Worm (Caenorhabditis elegans): Measurements from ENCODE around the gene Y54G2A.45.
A peak's percentile ranks its signal among the peaks of the same experiment; 100 is the strongest.

The Y54G2A.45 gene

ce11 chrIV:2838308-2838707 is 32.7 kb downstream of the Y54G2A.45 start, which contains the start of gene Y54G2A.7:
Gene Y54G2A.7 (plus strand): TSS chrIV:2838608.
- peak; percentile 13 for TF ChIP-seq nhr-80 (tag; optimal IDR thresholded peaks at IDR 0.05)
- no peak for TF ChIP-seq nfya-2 (GFP tag; IDR thresholded peaks at IDR 0.05)

- TF ChIP-seq F23B12.7 (tag; optimal IDR thresholded peaks at IDR 0.05; ENCODE audit: insufficient read depth) (no peak), nhr-80 (tag; optimal IDR thresholded peaks at IDR 0.05) (peak; percentile 62)
Observed at ce11 chrIV:2841260-2841659, 35.6 kb downstream of the Y54G2A.45 start, which contains the start of gene clec-83. Gene clec-83 (minus strand): TSS chrIV:2841472.

- no peak for TF ChIP-seq aptf-3 (GFP tag; IDR thresholded peaks at IDR 0.05)
- TF ChIP-seq snpc-4 (GFP tag; optimal IDR thresholded peaks at IDR 0.05) = no peak
- TF ChIP-seq snpc-4 (tag; optimal IDR thresholded peaks at IDR 0.05) = no peak
Observed at ce11 chrIV:2842162-2842561, 36.5 kb downstream of the Y54G2A.45 start, which contains the start of gene clec-84. Gene clec-84 (plus strand): TSS chrIV:2842462.

- no peak for TF ChIP-seq lsy-27 (tag; optimal IDR thresholded peaks at IDR 0.05; ENCODE audit: borderline replicate concordance, insufficient read depth)
- TF ChIP-seq mxl-1 (tag; optimal IDR thresholded peaks at IDR 0.05) = no peak
Observed at ce11 chrIV:2843882-2844281, 38.2 kb downstream of the Y54G2A.45 start, which contains the start of gene Y54G2A.15. Gene Y54G2A.15 (minus strand): TSS chrIV:2843982.

ce11 chrIV:2846264-2846663 is 40.6 kb downstream of the Y54G2A.45 start, which contains the start of gene Y54G2A.40:
Gene Y54G2A.40 (plus strand): TSS chrIV:2846476.
- peak; percentile 6 for TF ChIP-seq nhr-80 (tag; optimal IDR thresholded peaks at IDR 0.05)
- no peak for TF ChIP-seq ztf-25 (GFP tag; IDR thresholded peaks at IDR 0.05)
- no peak for TF ChIP-seq nhr-179 (tag; optimal IDR thresholded peaks at IDR 0.05)
- TF ChIP-seq rpc-1 (optimal IDR thresholded peaks at IDR 0.05) = no peak
- TF ChIP-seq rpc-1 (tag; optimal IDR thresholded peaks at IDR 0.05) = no peak
- no peak for TF ChIP-seq ceh-100 (GFP tag; IDR thresholded peaks at IDR 0.05)
- no peak for TF ChIP-seq hlh-26 (GFP tag; conservative IDR thresholded peaks at IDR 0.05)
- no peak for TF ChIP-seq fkh-3 (tag; optimal IDR thresholded peaks at IDR 0.05)
- no peak for TF ChIP-seq akir-1 (GFP tag; optimal IDR thresholded peaks at IDR 0.05)
- no peak for TF ChIP-seq bed-2 (GFP tag; IDR thresholded peaks at IDR 0.05)
- peak; percentile 55 for TF ChIP-seq attf-5 (GFP tag; optimal IDR thresholded peaks at IDR 0.05)
- no peak for TF ChIP-seq ekl-4 (GFP tag; IDR thresholded peaks at IDR 0.05)
- no peak for TF ChIP-seq B0261.1 (tag; optimal IDR thresholded peaks at IDR 0.05)
- TF ChIP-seq Y95B8A.8 (GFP tag; IDR thresholded peaks at IDR 0.05) = no peak
- TF ChIP-seq hmg-20 (GFP tag; IDR thresholded peaks at IDR 0.05) = no peak
- TF ChIP-seq ztf-26 (tag; optimal IDR thresholded peaks at IDR 0.05) = no peak
- TF ChIP-seq F23B12.7 (tag; optimal IDR thresholded peaks at IDR 0.05; ENCODE audit: insufficient read depth) = no peak
- no peak for TF ChIP-seq aptf-3 (GFP tag; IDR thresholded peaks at IDR 0.05)
- peak; percentile 58 for TF ChIP-seq hmg-1.2 (GFP tag; IDR thresholded peaks at IDR 0.05)

ce11 chrIV:2849269-2849668 is 43.6 kb downstream of the Y54G2A.45 start:
- TF ChIP-seq bed-1 (GFP tag; IDR thresholded peaks at IDR 0.05) = no peak
- no peak for TF ChIP-seq ceh-27 (GFP tag; optimal IDR thresholded peaks at IDR 0.05)
- no peak for TF ChIP-seq Y56A3A.18 (GFP tag; IDR thresholded peaks at IDR 0.05)
- no peak for TF ChIP-seq F37B4.10 (GFP tag; IDR thresholded peaks at IDR 0.05)
- TF ChIP-seq cebp-2 (GFP tag; IDR thresholded peaks at IDR 0.05) = 0 out of 2 replicates have a peak, but pooled peaks have one; percentile 26
- no peak for TF ChIP-seq madf-8 (GFP tag; conservative IDR thresholded peaks at IDR 0.05)
- TF ChIP-seq F49E8.2 (tag; optimal IDR thresholded peaks at IDR 0.05; ENCODE audit: insufficient read depth) = no peak
- no peak for TF ChIP-seq F22D6.2 (tag; optimal IDR thresholded peaks at IDR 0.05)
- no peak for TF ChIP-seq lin-26 (GFP tag; IDR thresholded peaks at IDR 0.05)
- TF ChIP-seq nhr-179 (tag; optimal IDR thresholded peaks at IDR 0.05) = no peak
- no peak for TF ChIP-seq snpc-3.4 (tag; optimal IDR thresholded peaks at IDR 0.05)
- TF ChIP-seq snpc-4 (GFP tag; optimal IDR thresholded peaks at IDR 0.05) = no peak
- TF ChIP-seq snpc-4 (tag; optimal IDR thresholded peaks at IDR 0.05) = peak in 1 of 4 experiments; percentile 78
- TF ChIP-seq him-1 (tag; optimal IDR thresholded peaks at IDR 0.05) = no peak
- peak; percentile 64 for TF ChIP-seq zfh-2 (GFP tag; conservative IDR thresholded peaks at IDR 0.05)
- TF ChIP-seq lin-40 (tag; optimal IDR thresholded peaks at IDR 0.05) = no peak
- no peak for TF ChIP-seq hmg-20 (GFP tag; IDR thresholded peaks at IDR 0.05)
